Fruit fly (Drosophila melanogaster) whole organism: ENCODE results near the gene CG18754.

Experiments used
- CG8478 ChIP-seq: fragments of >200 bp; optimal IDR thresholded peaks from 2 replicates; lab custom pipeline; 2018; ENCODE audit warnings: inconsistent platforms
- Dll ChIP-seq: fragments of >200 bp; optimal IDR thresholded peaks from 2 replicates; lab custom pipeline; 2017
- EcR ChIP-seq, 2 experiments: fragments of >200 bp; optimal IDR thresholded peaks; 2 replicates each; lab custom pipeline; 2017; ENCODE audit warnings: missing biosample characterization in 2 of 2, missing genetic modification characterization in 2 of 2, missing genetic modification reagents in 2 of 2
- pan ChIP-seq: fragments of >200 bp; optimal IDR thresholded peaks from 2 replicates; lab custom pipeline; 2017
- psq ChIP-seq: fragments of >200 bp; optimal IDR thresholded peaks from 2 replicates; lab custom pipeline; 2017
- usp ChIP-seq: fragments of >200 bp; optimal IDR thresholded peaks from 2 replicates; lab custom pipeline; 2017; ENCODE audit warnings: missing biosample characterization, missing genetic modification characterization, mixed read lengths

CG18754 gene

dm6 chr3R:23658948-23659347 lies 24.9 kb upstream of the CG18754 start:
- TF ChIP-seq Dll (lab: Kevin White, UChicago) (no peak), usp (GFP tag; lab: Kevin White, UChicago) (no peak)

dm6 chr3R:23659598-23659997 lies 24.3 kb upstream of the CG18754 start:
- TF ChIP-seq psq (lab: Kevin White, UChicago), result no peak
- TF ChIP-seq Dll (lab: Kevin White, UChicago), result no peak
- no peak for TF ChIP-seq usp (GFP tag; lab: Kevin White, UChicago)
- no peak for TF ChIP-seq EcR (GFP tag; optimal IDR thresholded peaks at IDR 0.05; lab: Kevin White, UChicago)
- TF ChIP-seq pan, result no peak
- no peak for TF ChIP-seq CG8478 (lab: Kevin White, UChicago)

dm6 chr3R:23662782-23663181 lies 21.1 kb upstream of the CG18754 start:
- TF ChIP-seq CG8478 (lab: Kevin White, UChicago) (no peak), Dll (lab: Kevin White, UChicago) (no peak), usp (GFP tag; lab: Kevin White, UChicago) (no peak), psq (lab: Kevin White, UChicago) (no peak), EcR (GFP tag; optimal IDR thresholded peaks at IDR 0.05; lab: Kevin White, UChicago) (no peak), pan (no peak)

dm6 chr3R:23664437-23664836 lies 19.4 kb upstream of the CG18754 start:
- no peak for TF ChIP-seq Dll (lab: Kevin White, UChicago)
- no peak for TF ChIP-seq usp (GFP tag; lab: Kevin White, UChicago)
- no peak for TF ChIP-seq CG8478 (lab: Kevin White, UChicago)
- TF ChIP-seq pan, result no peak
- no peak for TF ChIP-seq EcR (GFP tag; optimal IDR thresholded peaks at IDR 0.05; lab: Kevin White, UChicago)
- TF ChIP-seq psq (lab: Kevin White, UChicago), result no peak

- TF ChIP-seq CG8478 (lab: Kevin White, UChicago) (no peak), pan (no peak), EcR (GFP tag; optimal IDR thresholded peaks at IDR 0.05; lab: Kevin White, UChicago) (no peak), Dll (lab: Kevin White, UChicago) (no peak), usp (GFP tag; lab: Kevin White, UChicago) (no peak), psq (lab: Kevin White, UChicago) (no peak)
Measured at dm6 chr3R:23666672-23667211, 17.1 kb upstream of the CG18754 start.

dm6 chr3R:23667451-23667850 lies 16.4 kb upstream of the CG18754 start:
- TF ChIP-seq Dll (lab: Kevin White, UChicago), result no peak
- TF ChIP-seq CG8478 (lab: Kevin White, UChicago), result no peak
- no peak for TF ChIP-seq usp (GFP tag; lab: Kevin White, UChicago)
- TF ChIP-seq EcR (GFP tag; optimal IDR thresholded peaks at IDR 0.05; lab: Kevin White, UChicago), result no peak
- TF ChIP-seq psq (lab: Kevin White, UChicago), result no peak
- TF ChIP-seq pan, result no peak

- TF ChIP-seq usp (GFP tag; lab: Kevin White, UChicago) (no peak), EcR (GFP tag; optimal IDR thresholded peaks at IDR 0.05; lab: Kevin White, UChicago) (no peak), pan (no peak), Dll (lab: Kevin White, UChicago) (no peak), psq (lab: Kevin White, UChicago) (no peak)
Measured at dm6 chr3R:23668583-23668982, 15.3 kb upstream of the CG18754 start.

- TF ChIP-seq psq (lab: Kevin White, UChicago) (no peak), pan (peak; percentile 23), Dll (lab: Kevin White, UChicago) (peak; percentile 68)
Measured at dm6 chr3R:23669401-23670216, 14.2 kb upstream of the CG18754 start, which contains the start of gene CG31145. Gene CG31145, minus strand, starts transcription at chr3R:23669659.

- TF ChIP-seq Dll (lab: Kevin White, UChicago) (no peak), CG8478 (lab: Kevin White, UChicago) (no peak), pan (no peak), psq (lab: Kevin White, UChicago) (no peak), EcR (GFP tag; optimal IDR thresholded peaks at IDR 0.05; lab: Kevin White, UChicago) (no peak), usp (GFP tag; lab: Kevin White, UChicago) (no peak)
Measured at dm6 chr3R:23673084-23673483, 10.8 kb upstream of the CG18754 start.

- no peak for TF ChIP-seq pan
- TF ChIP-seq Dll (lab: Kevin White, UChicago), result no peak
- no peak for TF ChIP-seq psq (lab: Kevin White, UChicago)
- no peak for TF ChIP-seq EcR (GFP tag; optimal IDR thresholded peaks at IDR 0.05; lab: Kevin White, UChicago)
- TF ChIP-seq usp (GFP tag; lab: Kevin White, UChicago), result no peak
- no peak for TF ChIP-seq CG8478 (lab: Kevin White, UChicago)
Measured at dm6 chr3R:23674369-23674768, 9.5 kb upstream of the CG18754 start.

- TF ChIP-seq Dll (lab: Kevin White, UChicago), result no peak
- no peak for TF ChIP-seq CG8478 (lab: Kevin White, UChicago)
- TF ChIP-seq usp (GFP tag; lab: Kevin White, UChicago), result no peak
Measured at dm6 chr3R:23675646-23676045, 8.2 kb upstream of the CG18754 start.

- no peak for TF ChIP-seq psq (lab: Kevin White, UChicago)
- no peak for TF ChIP-seq Dll (lab: Kevin White, UChicago)
- TF ChIP-seq CG8478 (lab: Kevin White, UChicago), result no peak
- TF ChIP-seq EcR (GFP tag; optimal IDR thresholded peaks at IDR 0.05; lab: Kevin White, UChicago), result no peak
Measured at dm6 chr3R:23677058-23677457, 6.8 kb upstream of the CG18754 start, which contains the start of gene GILT3. Gene GILT3, plus strand, starts transcription at chr3R:23677358.
